Fruit fly (Drosophila melanogaster): ENCODE results near the gene Diedel2.

DNA sequence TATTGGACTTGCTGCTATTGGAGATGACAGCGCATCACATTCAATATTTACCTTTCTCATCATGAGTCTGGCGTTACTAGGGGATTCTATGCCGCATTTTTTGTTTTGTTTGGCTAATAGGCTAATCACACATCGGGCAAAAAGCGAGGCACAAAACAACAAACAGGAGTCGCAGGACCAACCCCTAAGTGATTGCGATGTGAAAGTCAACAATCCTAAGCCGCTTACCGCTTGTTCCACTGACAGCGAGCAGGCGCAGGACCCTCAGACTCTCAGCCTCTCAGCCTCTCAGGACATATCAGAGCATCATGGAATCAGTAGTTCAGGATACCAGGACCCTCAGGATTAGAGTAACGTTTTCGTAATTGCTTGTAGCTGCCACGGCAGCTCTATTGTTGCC, 32.3 kb upstream of the Diedel2 start:
- TF ChIP-seq rn (GFP tag; IDR thresholded peaks at IDR 0.05) (no peak), CG32121 (GFP tag; IDR thresholded peaks at IDR 0.05) (no peak), CG8301 (tag; optimal IDR thresholded peaks at IDR 0.05) (no peak), CG9948 (tag; optimal IDR thresholded peaks at IDR 0.05) (no peak), CG17806 (tag; optimal IDR thresholded peaks at IDR 0.05) (no peak), CG13204 (GFP tag; optimal IDR thresholded peaks at IDR 0.05) (no peak), CG15710 (tag; optimal IDR thresholded peaks at IDR 0.05) (no peak), CG34367 (tag; optimal IDR thresholded peaks at IDR 0.05) (no peak)

Measured in whole organism, pupa.